Fruit fly (Drosophila melanogaster): Measurements from ENCODE around the gene CG3213.
A peak's percentile ranks its signal among the peaks of the same experiment; 100 is the strongest.

Gene CG3213

dm6 chr2L:3534227-3534842 is 14.9 kb upstream of the CG3213 start (continued):
- TF ChIP-seq twi (tag; optimal IDR thresholded peaks at IDR 0.05) = no peak
- peak; percentile 14 for TF ChIP-seq CG4707 (GFP tag; optimal IDR thresholded peaks at IDR 0.05)
- no peak for TF ChIP-seq CG5180 (GFP tag; optimal IDR thresholded peaks at IDR 0.05)
- peak; percentile 67 for TF ChIP-seq pb (GFP tag; optimal IDR thresholded peaks at IDR 0.05)
- TF ChIP-seq CG6175 (GFP tag; IDR thresholded peaks at IDR 0.05) = no peak
- peak; percentile 49 for TF ChIP-seq NfI (GFP tag; optimal IDR thresholded peaks at IDR 0.05)
- TF ChIP-seq CG2712 (tag; optimal IDR thresholded peaks at IDR 0.05) = peak; percentile 72
- peak; percentile 53 to 55 for TF ChIP-seq dpn (GFP tag; optimal IDR thresholded peaks at IDR 0.05)
- peak; percentile 27 for TF ChIP-seq luna (GFP tag; optimal IDR thresholded peaks at IDR 0.05)
- peak; percentile 43; the same call in 1 of the 2 replicates for TF ChIP-seq CG9932 (GFP tag; IDR thresholded peaks at IDR 0.05)
- TF ChIP-seq CG6854 (GFP tag; optimal IDR thresholded peaks at IDR 0.05) = no peak
- no peak; the same call in 1 of the 2 replicates for TF ChIP-seq sens-2 (GFP tag; IDR thresholded peaks at IDR 0.05)
- TF ChIP-seq wdn (GFP tag; IDR thresholded peaks at IDR 0.05) = no peak
- TF ChIP-seq nau (GFP tag; optimal IDR thresholded peaks at IDR 0.05) = peak; percentile 9
- TF ChIP-seq slp2 (GFP tag; optimal IDR thresholded peaks at IDR 0.05) = peak; percentile 43
- TF ChIP-seq CG10565 (GFP tag; optimal IDR thresholded peaks at IDR 0.05) = no peak
- peak; percentile 28 for TF ChIP-seq Fer3 (tag; optimal IDR thresholded peaks at IDR 0.05)
- peak; percentile 36 for TF ChIP-seq CG12219 (GFP tag; optimal IDR thresholded peaks at IDR 0.05)
- TF ChIP-seq fru (optimal IDR thresholded peaks at IDR 0.05) = no peak
- no peak for TF ChIP-seq da (GFP tag; optimal IDR thresholded peaks at IDR 0.05)
- no peak for TF ChIP-seq toy (GFP tag; IDR thresholded peaks at IDR 0.05)
- TF ChIP-seq phol (tag; optimal IDR thresholded peaks at IDR 0.05) = peak; percentile 64
- TF ChIP-seq CG6765 (GFP tag; optimal IDR thresholded peaks at IDR 0.05) = no peak
- TF ChIP-seq Myb (GFP tag; optimal IDR thresholded peaks at IDR 0.05) = no peak
- peak; percentile 11; the same call in 1 of the 3 replicates for TF ChIP-seq CG11456 (GFP tag; IDR thresholded peaks at IDR 0.05)
- TF ChIP-seq Ada2b (GFP tag; IDR thresholded peaks at IDR 0.05) = peak; percentile 44; the same call in 1 of the 2 replicates
- TF ChIP-seq BEAF-32 (GFP tag; optimal IDR thresholded peaks at IDR 0.05) = no peak
- TF ChIP-seq Bteb2 (GFP tag; optimal IDR thresholded peaks at IDR 0.05) = no peak
- TF ChIP-seq CG18476 (GFP tag; optimal IDR thresholded peaks at IDR 0.05) = peak; percentile 16
- no peak; the same call in 2 of the 3 replicates for TF ChIP-seq B-H1 (GFP tag; IDR thresholded peaks at IDR 0.05)
- TF ChIP-seq CG8359 (GFP tag; optimal IDR thresholded peaks at IDR 0.05; ENCODE audit: borderline replicate concordance) = no peak
- TF ChIP-seq cas (GFP tag; IDR thresholded peaks at IDR 0.05) = no peak
- TF ChIP-seq Xrp1 (GFP tag; IDR thresholded peaks at IDR 0.05) = peak; percentile 74
- no peak for TF ChIP-seq stwl (tag; optimal IDR thresholded peaks at IDR 0.05)
- TF ChIP-seq ci (GFP tag; IDR thresholded peaks at IDR 0.05) = peak; percentile 70; the same call in 2 of the 3 replicates
- no peak for TF ChIP-seq Dad (GFP tag; optimal IDR thresholded peaks at IDR 0.05)
- TF ChIP-seq CG1024 (GFP tag; IDR thresholded peaks at IDR 0.05) = peak; percentile 59
- TF ChIP-seq CG3726 (GFP tag; IDR thresholded peaks at IDR 0.05) = peak; percentile 37; the same call in 1 of the 3 replicates
- TF ChIP-seq jigr1 (GFP tag; IDR thresholded peaks at IDR 0.05) = no peak
- TF ChIP-seq CG12942 (GFP tag; optimal IDR thresholded peaks at IDR 0.05) = peak; percentile 50
- TF ChIP-seq inv (GFP tag; IDR thresholded peaks at IDR 0.05; ENCODE audit: partially characterized antibody) = no peak
- TF ChIP-seq CG5953 (GFP tag; IDR thresholded peaks at IDR 0.05) = no peak
- TF ChIP-seq CG30020 (tag; optimal IDR thresholded peaks at IDR 0.05) = no peak
- TF ChIP-seq CG2199 (GFP tag; IDR thresholded peaks at IDR 0.05) = 0 out of 3 replicates have a peak, but pooled peaks have one; percentile 56
- TF ChIP-seq CG17361 (GFP tag; IDR thresholded peaks at IDR 0.05) = peak; percentile 61
- no peak for TF ChIP-seq CG31388 (GFP tag; optimal IDR thresholded peaks at IDR 0.05)
- peak; percentile 51 for TF ChIP-seq CG14441 (GFP tag; IDR thresholded peaks at IDR 0.05)
- no peak for TF ChIP-seq Poxn (GFP tag; IDR thresholded peaks at IDR 0.05)
- no peak for TF ChIP-seq CG13296 (GFP tag; optimal IDR thresholded peaks at IDR 0.05)
- TF ChIP-seq slou (GFP tag; optimal IDR thresholded peaks at IDR 0.05) = no peak
- TF ChIP-seq exex (tag; optimal IDR thresholded peaks at IDR 0.05) = no peak

Data from whole organism, embryonic.